Worm (Caenorhabditis elegans): ENCODE results near the gene pup-2.

The pup-2 gene

ce11 chrIII:5234312-5234711 lies 48.6 kb downstream of the pup-2 start, which contains the start of gene mrps-26:
Gene mrps-26 (plus strand): TSS chrIII:5234612.
- TF ChIP-seq zfh-2 (GFP tag; conservative IDR thresholded peaks at IDR 0.05) (no peak), lin-35 (GFP tag; optimal IDR thresholded peaks at IDR 0.05) (peak in 1 of 3 experiments; percentile 1)

ce11 chrIII:5236104-5236503 lies 50.4 kb downstream of the pup-2 start, which contains the start of gene prx-10:
Gene prx-10 (plus strand): TSS chrIII:5236404.
- TF ChIP-seq F10E7.11 (tag; optimal IDR thresholded peaks at IDR 0.05) (no peak), ekl-4 (GFP tag; IDR thresholded peaks at IDR 0.05) (no peak), ceh-58 (GFP tag; IDR thresholded peaks at IDR 0.05) (no peak), snpc-1.3 (tag; optimal IDR thresholded peaks at IDR 0.05; ENCODE audit: insufficient read depth) (no peak), nhr-179 (tag; optimal IDR thresholded peaks at IDR 0.05) (no peak), cebp-2 (GFP tag; IDR thresholded peaks at IDR 0.05) (no peak), fkh-3 (tag; optimal IDR thresholded peaks at IDR 0.05) (no peak), D2030.7 (GFP tag; IDR thresholded peaks at IDR 0.05) (no peak), egrh-3 (GFP tag; IDR thresholded peaks at IDR 0.05) (no peak)

Data from whole organism, young adult.